Worm (Caenorhabditis elegans) whole organism, L3 larva: ENCODE data around the gene gst-9.
"Not testable (repeated sequence)": the region's sequence is repeated elsewhere in the genome, so short reads cannot be mapped to it uniquely, and the experiment has no call there.

Source experiments
- R02D3.7 ChIP-seq: fragments of 150-350 bp; optimal IDR thresholded peaks from 2 replicates; lab custom pipeline; 2014; ENCODE audit warnings: missing biosample characterization, missing genetic modification characterization
- ZK546.5 ChIP-seq: sonication (generic microtip); optimal IDR thresholded peaks from 2 replicates; lab custom pipeline; 2017; ENCODE audit warnings: missing biosample characterization, missing genetic modification characterization
- aly-2 ChIP-seq: fragments of 150-350 bp; optimal IDR thresholded peaks from 2 replicates; lab custom pipeline; 2014; ENCODE audit warnings: missing biosample characterization, missing genetic modification characterization
- ceh-28 ChIP-seq: fragments of 150-350 bp; optimal IDR thresholded peaks from 2 replicates; lab custom pipeline; 2014; ENCODE audit warnings: missing biosample characterization, missing genetic modification reagents, missing genetic modification characterization
- ceh-9 ChIP-seq: sonication (generic microtip); optimal IDR thresholded peaks from 2 replicates; lab custom pipeline; 2018; ENCODE audit warnings: missing biosample characterization, missing genetic modification characterization
- daf-12 ChIP-seq: fragments of 150-350 bp; optimal IDR thresholded peaks from 2 replicates; lab custom pipeline; 2014; ENCODE audit warnings: missing biosample characterization, missing genetic modification reagents, missing genetic modification characterization
- egl-27 ChIP-seq: sonication (generic microtip); optimal IDR thresholded peaks from 4 replicates; lab custom pipeline; 2017; ENCODE audit warnings: missing biosample characterization, missing genetic modification reagents, missing genetic modification characterization
- egl-5 ChIP-seq: fragments of 150-350 bp; optimal IDR thresholded peaks from 2 replicates; lab custom pipeline; 2017; ENCODE audit warnings: missing biosample characterization, missing genetic modification reagents, missing genetic modification characterization, inconsistent platforms
- elt-1 ChIP-seq: fragments of 150-350 bp; optimal IDR thresholded peaks from 2 replicates; lab custom pipeline; 2014; ENCODE audit warnings: missing biosample characterization, missing genetic modification characterization
- elt-2 ChIP-seq: sonication (generic microtip); optimal IDR thresholded peaks from 2 replicates; lab custom pipeline; 2016; ENCODE audit warnings: missing genetic modification reagents, mild to moderate bottlenecking, missing genetic modification characterization, missing compliant biosample characterization
- elt-3 ChIP-seq, 3 experiments: fragments of 150-350 bp in 1 of 3; sonication (generic microtip) in 2 of 3; optimal IDR thresholded peaks; 2 replicates in 2 of 3; 4 replicates in 1 of 3; lab custom pipeline; 2014 to 2017; ENCODE audit warnings: missing biosample characterization in 3 of 3, missing genetic modification characterization in 3 of 3
- eor-1 ChIP-seq, 2 experiments: fragments of 150-350 bp; optimal IDR thresholded peaks; 2 replicates each; lab custom pipeline; 2014 to 2018; ENCODE audit warnings: missing biosample characterization in 2 of 2, missing genetic modification characterization in 2 of 2
- fos-1 ChIP-seq: fragments of 150-350 bp; optimal IDR thresholded peaks from 2 replicates; lab custom pipeline; 2014; ENCODE audit warnings: missing biosample characterization, missing genetic modification characterization
- hmg-11 ChIP-seq: sonication (generic microtip); optimal IDR thresholded peaks from 2 replicates; lab custom pipeline; 2016; ENCODE audit warnings: missing genetic modification characterization, missing compliant biosample characterization
- lin-15B ChIP-seq: fragments of 150-350 bp; optimal IDR thresholded peaks from 2 replicates; lab custom pipeline; 2014; ENCODE audit warnings: missing biosample characterization, missing genetic modification characterization
- lin-39 ChIP-seq: fragments of 150-350 bp; optimal IDR thresholded peaks from 2 replicates; lab custom pipeline; 2018; ENCODE audit warnings: missing biosample characterization, missing genetic modification reagents, missing genetic modification characterization
- mdl-1 ChIP-seq: fragments of 150-350 bp; optimal IDR thresholded peaks from 2 replicates; lab custom pipeline; 2014; ENCODE audit warnings: missing biosample characterization, missing genetic modification characterization
- nfya-1 ChIP-seq: sonication (generic microtip); optimal IDR thresholded peaks from 2 replicates; lab custom pipeline; 2017; ENCODE audit warnings: missing genetic modification characterization, mild to moderate bottlenecking, missing compliant biosample characterization, antibody characterized with exemption, moderate library complexity; ENCODE audit not compliant: insufficient read depth
- nhr-11 ChIP-seq: fragments of 150-350 bp; optimal IDR thresholded peaks from 2 replicates; lab custom pipeline; 2014; ENCODE audit warnings: missing biosample characterization, missing genetic modification characterization
- nhr-23 ChIP-seq: fragments of 150-350 bp; optimal IDR thresholded peaks from 2 replicates; lab custom pipeline; 2014; ENCODE audit warnings: missing biosample characterization, missing genetic modification reagents, missing genetic modification characterization
- nhr-237 ChIP-seq: fragments of 150-350 bp; optimal IDR thresholded peaks from 2 replicates; lab custom pipeline; 2014; ENCODE audit warnings: missing biosample characterization, missing genetic modification characterization
- nhr-25 ChIP-seq: sonication (generic microtip); optimal IDR thresholded peaks from 2 replicates; lab custom pipeline; 2017; ENCODE audit warnings: missing biosample characterization, missing genetic modification characterization
- nhr-28 ChIP-seq: fragments of 150-350 bp; optimal IDR thresholded peaks from 2 replicates; lab custom pipeline; 2014; ENCODE audit warnings: missing biosample characterization, missing genetic modification characterization
- nhr-43 ChIP-seq: sonication (generic microtip); optimal IDR thresholded peaks from 2 replicates; lab custom pipeline; 2016; ENCODE audit warnings: mild to moderate bottlenecking, missing genetic modification characterization, missing compliant biosample characterization; ENCODE audit not compliant: poor library complexity, severe bottlenecking
- nhr-67 ChIP-seq: fragments of 150-350 bp; optimal IDR thresholded peaks from 2 replicates; lab custom pipeline; 2014; ENCODE audit warnings: missing biosample characterization, missing genetic modification characterization
- nhr-76 ChIP-seq: fragments of 150-350 bp; sonication (generic microtip); optimal IDR thresholded peaks from 5 replicates; lab custom pipeline; 2014; ENCODE audit warnings: missing biosample characterization, missing genetic modification characterization
- nhr-77 ChIP-seq: fragments of 150-350 bp; optimal IDR thresholded peaks from 2 replicates; lab custom pipeline; 2014; ENCODE audit warnings: missing biosample characterization, missing genetic modification characterization
- pha-4 ChIP-seq: fragments of 150-350 bp; optimal IDR thresholded peaks from 2 replicates; lab custom pipeline; 2014; ENCODE audit warnings: missing biosample characterization, missing genetic modification reagents, missing genetic modification characterization
- sea-2 ChIP-seq: fragments of 150-350 bp; sonication (generic microtip); optimal IDR thresholded peaks from 4 replicates; lab custom pipeline; 2014; ENCODE audit warnings: missing biosample characterization, missing genetic modification reagents, missing genetic modification characterization
- skn-1 ChIP-seq: fragments of 150-350 bp; optimal IDR thresholded peaks from 2 replicates; lab custom pipeline; 2014; ENCODE audit warnings: missing biosample characterization, missing genetic modification characterization
- snpc-4 ChIP-seq: fragments of 150-350 bp; optimal IDR thresholded peaks from 2 replicates; lab custom pipeline; 2014; ENCODE audit warnings: missing biosample characterization, missing genetic modification characterization
- tbx-2 ChIP-seq: sonication (generic microtip); optimal IDR thresholded peaks from 2 replicates; lab custom pipeline; 2016; ENCODE audit warnings: mild to moderate bottlenecking, missing genetic modification characterization, missing compliant biosample characterization
- unc-39 ChIP-seq: sonication (generic microtip); optimal IDR thresholded peaks from 4 replicates; lab custom pipeline; 2017; ENCODE audit warnings: missing biosample characterization, missing genetic modification characterization

Gene gst-9

ce11 chrII:4931286-4931685 is 39.9 kb downstream of the gst-9 start:
- no peak for TF ChIP-seq hmg-11 (tag; lab: Kevin White, UChicago)
- TF ChIP-seq ceh-28 (tag; lab: Kevin White, UChicago): no peak
- no peak for TF ChIP-seq ceh-9 (tag; lab: Kevin White, UChicago)
- TF ChIP-seq sea-2 (GFP tag; lab: Kevin White, UChicago): no peak
- no peak for TF ChIP-seq mdl-1 (tag; lab: Kevin White, UChicago)
- TF ChIP-seq egl-5: no peak
- TF ChIP-seq daf-12: no peak
- no peak for TF ChIP-seq nhr-43
- no peak for TF ChIP-seq nhr-23 (tag; lab: Kevin White, UChicago)
- TF ChIP-seq eor-1 (tag; optimal IDR thresholded peaks at IDR 0.05; lab: Kevin White, UChicago): no peak
- no peak for TF ChIP-seq R02D3.7 (tag; lab: Kevin White, UChicago)
- no peak for TF ChIP-seq egl-27 (tag; lab: Kevin White, UChicago)
- TF ChIP-seq skn-1 (tag; lab: Kevin White, UChicago): no peak
- TF ChIP-seq lin-39 (tag; lab: Kevin White, UChicago): no peak
- TF ChIP-seq tbx-2 (tag; lab: Kevin White, UChicago): no peak
- TF ChIP-seq unc-39 (tag; lab: Kevin White, UChicago): no peak
- no peak for TF ChIP-seq nhr-67 (tag; lab: Kevin White, UChicago)
- no peak for TF ChIP-seq nhr-25 (tag; lab: Kevin White, UChicago)

- not testable (repeated sequence) for TF ChIP-seq fos-1; nhr-77 (tag; lab: Kevin White, UChicago); nhr-43
Observed at ce11 chrII:4932727-4933126, 41.3 kb downstream of the gst-9 start, which contains the start of gene msp-152. Gene msp-152 (plus strand): TSS chrII:4933027.

ce11 chrII:4934954-4935353 is 43.6 kb downstream of the gst-9 start, which contains the start of gene gst-30:
Gene gst-30 (minus strand): TSS chrII:4935054.
- TF ChIP-seq mdl-1 (tag; lab: Kevin White, UChicago) (no peak), egl-27 (tag; lab: Kevin White, UChicago) (no peak), snpc-4 (tag; lab: Kevin White, UChicago) (no peak), elt-3 (tag; optimal IDR thresholded peaks at IDR 0.05; lab: Kevin White, UChicago) (no peak), nhr-25 (tag; lab: Kevin White, UChicago) (no peak), hmg-11 (tag; lab: Kevin White, UChicago) (no peak), ZK546.5 (tag; lab: Kevin White, UChicago) (no peak), aly-2 (tag; lab: Kevin White, UChicago) (no peak), nhr-23 (tag; lab: Kevin White, UChicago) (no peak), elt-1 (no peak), pha-4 (tag; lab: Kevin White, UChicago) (no peak), nhr-76 (tag; lab: Kevin White, UChicago) (no peak), tbx-2 (tag; lab: Kevin White, UChicago) (no peak), nhr-11 (no peak), elt-2 (tag; lab: Kevin White, UChicago) (no peak), nfya-1 (tag; lab: Kevin White, UChicago) (no peak)

- peak; percentile 1 for TF ChIP-seq lin-15B
- no peak for TF ChIP-seq hmg-11 (tag; lab: Kevin White, UChicago)
- no peak for TF ChIP-seq elt-2 (tag; lab: Kevin White, UChicago)
- peak; percentile 36 for TF ChIP-seq nfya-1 (tag; lab: Kevin White, UChicago)
Observed at ce11 chrII:4935518-4935917, 44.1 kb downstream of the gst-9 start, which contains the start of gene ZK546.5. Gene ZK546.5 (plus strand): TSS chrII:4935818.

ce11 chrII:4937743-4938142 is 46.4 kb downstream of the gst-9 start, which contains the start of gene ZK546.4:
Gene ZK546.4 (plus strand): TSS chrII:4938043.
- TF ChIP-seq nhr-28 (no peak), hmg-11 (tag; lab: Kevin White, UChicago) (no peak), tbx-2 (tag; lab: Kevin White, UChicago) (no peak), elt-1 (no peak), nhr-237 (tag; lab: Kevin White, UChicago) (no peak)
